Fruit fly (Drosophila melanogaster) whole organism, adult: ENCODE measurements around the gene CG32485.

Experiments used
- CG12768 ChIP-seq: fragments of 200-800 bp; sonication (Bioruptor generic); optimal IDR thresholded peaks from 2 replicates; lab custom pipeline; 2017; ENCODE audit warnings: missing biosample characterization, missing genetic modification characterization, mild to moderate bottlenecking, moderate library complexity, missing genetic modification reagents
- CG1620 ChIP-seq: fragments of 200-800 bp; sonication (Bioruptor generic); optimal IDR thresholded peaks from 2 replicates; lab custom pipeline; 2016; ENCODE audit warnings: missing biosample characterization, missing genetic modification characterization
- CG7101 ChIP-seq: fragments of 200-800 bp; sonication (Bioruptor generic); optimal IDR thresholded peaks from 2 replicates; lab custom pipeline; 2018; ENCODE audit warnings: missing biosample characterization, mild to moderate bottlenecking, missing genetic modification characterization, moderate library complexity
- Clk ChIP-seq: fragments of 200-800 bp; sonication (Bioruptor generic); optimal IDR thresholded peaks from 2 replicates; lab custom pipeline; 2017; ENCODE audit warnings: missing biosample characterization, missing genetic modification characterization
- Crg-1 ChIP-seq: fragments of 200-800 bp; sonication (Bioruptor generic); optimal IDR thresholded peaks from 2 replicates; lab custom pipeline; 2016; ENCODE audit warnings: missing biosample characterization, missing genetic modification characterization
- cnc ChIP-seq, 2 experiments: fragments of >200 bp; optimal IDR thresholded peaks; 2 replicates each; lab custom pipeline; 2017
- kay ChIP-seq: fragments of 200-800 bp; sonication (Bioruptor generic); peaks from one replicate; lab custom pipeline; 2016; ENCODE audit warnings: missing biosample characterization, missing genetic modification characterization, borderline replicate concordance
- tj ChIP-seq: fragments of 200-800 bp; sonication (Bioruptor generic); optimal IDR thresholded peaks from 3 replicates; lab custom pipeline; 2017; ENCODE audit warnings: missing biosample characterization, mild to moderate bottlenecking, missing genetic modification characterization, moderate library complexity
- toe ChIP-seq: fragments of 200-800 bp; sonication (Bioruptor generic); optimal IDR thresholded peaks from 2 replicates; lab custom pipeline; 2016; ENCODE audit warnings: missing biosample characterization, missing genetic modification characterization

- TF ChIP-seq Clk (GFP tag; lab: Kevin White, UChicago) (no peak), kay (GFP tag; lab: Kevin White, UChicago) (no peak), cnc (optimal IDR thresholded peaks at IDR 0.05; lab: Kevin White, UChicago) (no peak), toe (no peak), CG7101 (tag; lab: Kevin White, UChicago) (no peak), tj (no peak), CG12768 (GFP tag; lab: Kevin White, UChicago) (no peak), CG1620 (no peak), Crg-1 (GFP tag; lab: Kevin White, UChicago) (no peak)
These were observed 13.1 kb upstream of the CG32485 start for dm6 chr3L:3036951-3037586.
